Worm (Caenorhabditis elegans) whole organism, L4/young adult: Measurements from ENCODE around the gene toca-2.

ENCODE experiments used
- W03F9.2 ChIP-seq: fragments of 150-350 bp; optimal IDR thresholded peaks from 2 replicates; lab custom pipeline; 2014; ENCODE audit warnings: missing biosample characterization, missing genetic modification characterization
- dao-5 ChIP-seq: sonication (generic microtip); optimal IDR thresholded peaks from 2 replicates; lab custom pipeline; 2016; ENCODE audit warnings: missing genotype, missing genetic modification characterization, moderate library complexity, missing compliant biosample characterization

DNA sequence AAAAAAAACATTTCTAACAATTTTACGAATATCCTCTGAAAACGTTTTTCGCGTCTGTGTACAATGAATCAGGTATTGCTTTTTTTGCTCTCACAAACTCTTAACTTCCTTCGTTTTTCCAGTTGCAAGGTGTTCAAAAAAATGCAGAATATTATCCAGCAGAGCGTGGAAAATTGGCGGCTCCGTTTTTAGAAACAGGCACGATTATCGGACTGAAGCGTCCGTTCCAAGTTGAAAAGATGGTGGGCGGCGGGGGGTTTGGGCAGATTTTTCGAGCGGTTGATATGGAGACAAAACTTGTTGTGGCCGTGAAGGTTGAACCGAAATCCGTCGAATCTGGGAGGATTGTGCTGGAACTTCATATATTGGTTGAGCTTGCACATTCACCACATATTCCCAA is 20.7 kb upstream of the toca-2 start, which contains the start of gene W06F12.3:
- TF ChIP-seq dao-5 (tag; lab: Kevin White, UChicago) (no peak), W03F9.2 (tag; lab: Kevin White, UChicago) (no peak)
